Worm (Caenorhabditis elegans) whole organism, young adult: ENCODE results near the gene C51E3.6.
A peak's percentile ranks its signal among the peaks of the same experiment; 100 is the strongest.

ENCODE experiments used
- B0336.3 ChIP-seq: fragments of 200-800 bp; sonication (Bioruptor generic); IDR thresholded peaks from 2 replicates; pipeline ENCODE4 v1.3.6; 2022; ENCODE audit warnings: missing genetic modification characterization, missing compliant biosample characterization
- C06A6.2 ChIP-seq: fragments of 200-800 bp; sonication (Bioruptor generic); conservative IDR thresholded peaks from 2 replicates; pipeline ENCODE4 v1.3.6; 2022; ENCODE audit warnings: missing genetic modification characterization, missing compliant biosample characterization
- K12H6.12 ChIP-seq: fragments of 200-800 bp; sonication (Bioruptor generic); optimal IDR thresholded peaks from 2 replicates; lab custom pipeline; 2018; ENCODE audit warnings: mild to moderate bottlenecking, missing genetic modification characterization, missing compliant biosample characterization
- T07F8.4 ChIP-seq: sonication (generic microtip); optimal IDR thresholded peaks from 2 replicates; lab custom pipeline; 2016; ENCODE audit warnings: mild to moderate bottlenecking, missing genetic modification characterization, moderate library complexity, missing compliant biosample characterization
- Y67H2A.10 ChIP-seq: fragments of 200-800 bp; sonication (Bioruptor generic); conservative IDR thresholded peaks from 2 replicates; pipeline ENCODE4 v1.3.6; 2022; ENCODE audit warnings: missing genetic modification reagents, missing genetic modification characterization, missing compliant biosample characterization
- Y79H2A.3 ChIP-seq: fragments of 200-800 bp; sonication (Bioruptor generic); conservative IDR thresholded peaks from 2 replicates; pipeline ENCODE4 v1.3.6; 2022; ENCODE audit warnings: missing genetic modification reagents, missing genetic modification characterization, missing compliant biosample characterization
- ZK185.1 ChIP-seq: sonication (generic microtip); optimal IDR thresholded peaks from 2 replicates; lab custom pipeline; 2016; ENCODE audit warnings: mild to moderate bottlenecking, missing genetic modification characterization, missing compliant biosample characterization; ENCODE audit not compliant: poor library complexity, severe bottlenecking
- ama-1 ChIP-seq, 3 experiments: fragments of 150-350 bp in 1 of 3; sonication (generic microtip) in 2 of 3; optimal IDR thresholded peaks; 2 replicates each; lab custom pipeline; 2014 to 2018; ENCODE audit warnings: missing biosample characterization in 2 of 3, missing genetic modification characterization in 2 of 3, missing genetic modification reagents in 2 of 3
- atf-7 ChIP-seq: sonication (generic microtip); optimal IDR thresholded peaks from 2 replicates; lab custom pipeline; 2017; ENCODE audit warnings: mild to moderate bottlenecking, missing genetic modification characterization, missing compliant biosample characterization
- attf-3 ChIP-seq: fragments of 200-800 bp; sonication (Bioruptor generic); conservative IDR thresholded peaks from 2 replicates; pipeline ENCODE4 v1.3.6; 2022; ENCODE audit warnings: missing genetic modification reagents, missing genetic modification characterization, missing compliant biosample characterization
- attf-5 ChIP-seq: fragments of 200-800 bp; sonication (Bioruptor generic); optimal IDR thresholded peaks from 2 replicates; lab custom pipeline; 2018; ENCODE audit warnings: mild to moderate bottlenecking, missing genetic modification characterization, missing compliant biosample characterization
- bed-1 ChIP-seq: fragments of 200-800 bp; sonication (Bioruptor generic); IDR thresholded peaks from 2 replicates; pipeline ENCODE4 v1.3.6; 2022; ENCODE audit warnings: missing genetic modification reagents, missing genetic modification characterization, missing compliant biosample characterization
- cebp-1 ChIP-seq, 2 experiments: fragments of 200-800 bp in 1 of 2; sonication (Bioruptor generic) in 1 of 2; sonication (generic microtip) in 1 of 2; IDR thresholded peaks in 1 of 2; optimal IDR thresholded peaks in 1 of 2; 2 replicates each; pipeline versions ENCODE4 v1.3.6 to Lab custom; 2017 to 2022; ENCODE audit warnings: missing compliant biosample characterization in 2 of 2, missing genetic modification characterization in 2 of 2, mild to moderate bottlenecking in 1 of 2, missing genetic modification reagents in 1 of 2, moderate library complexity in 1 of 2
- ceh-100 ChIP-seq: fragments of 200-800 bp; sonication (Bioruptor generic); IDR thresholded peaks from 2 replicates; pipeline ENCODE4 v1.3.6; 2022; ENCODE audit warnings: missing genetic modification reagents, missing genetic modification characterization, missing compliant biosample characterization
- ceh-27 ChIP-seq: fragments of 200-800 bp; sonication (Bioruptor generic); optimal IDR thresholded peaks from 2 replicates; lab custom pipeline; 2018; ENCODE audit warnings: mild to moderate bottlenecking, missing genetic modification characterization, moderate library complexity, missing compliant biosample characterization
- chd-7 ChIP-seq: sonication (generic microtip); optimal IDR thresholded peaks from 2 replicates; lab custom pipeline; 2016; ENCODE audit warnings: mild to moderate bottlenecking, missing genetic modification characterization, moderate library complexity, missing compliant biosample characterization
- dox-1 ChIP-seq: fragments of 200-800 bp; sonication (Bioruptor generic); IDR thresholded peaks from 2 replicates; pipeline ENCODE4 v1.3.6; 2022; ENCODE audit warnings: missing genetic modification reagents, missing genetic modification characterization, missing compliant biosample characterization
- dpl-1 ChIP-seq: fragments of 150-350 bp; optimal IDR thresholded peaks from 2 replicates; lab custom pipeline; 2014; ENCODE audit warnings: missing biosample characterization, missing genetic modification reagents, missing genetic modification characterization
- egl-18 ChIP-seq: fragments of 200-800 bp; sonication (Bioruptor generic); IDR thresholded peaks from 2 replicates; pipeline ENCODE4 v1.3.6; 2022; ENCODE audit warnings: missing genetic modification reagents, missing genetic modification characterization, missing compliant biosample characterization
- egl-44 ChIP-seq: fragments of 200-800 bp; sonication (Bioruptor generic); IDR thresholded peaks from 2 replicates; pipeline ENCODE4 v1.3.6; 2022; ENCODE audit warnings: missing genetic modification reagents, missing genetic modification characterization, missing compliant biosample characterization
- hlh-12 ChIP-seq: sonication (generic microtip); optimal IDR thresholded peaks from 2 replicates; lab custom pipeline; 2016; ENCODE audit warnings: missing genetic modification characterization, missing compliant biosample characterization
- hmg-1.2 ChIP-seq: fragments of 200-800 bp; sonication (Bioruptor generic); IDR thresholded peaks from 2 replicates; pipeline ENCODE4 v1.3.6; 2022; ENCODE audit warnings: missing genetic modification reagents, missing genetic modification characterization, missing compliant biosample characterization
- hsf-1 ChIP-seq: fragments of 200-800 bp; sonication (Bioruptor generic); IDR thresholded peaks from 2 replicates; pipeline ENCODE4 v1.3.6; 2022; ENCODE audit warnings: missing genetic modification reagents, missing genetic modification characterization, missing compliant biosample characterization
- let-607 ChIP-seq, 2 experiments: fragments of 200-800 bp in 1 of 2; sonication (Bioruptor generic) in 1 of 2; sonication (generic microtip) in 1 of 2; optimal IDR thresholded peaks; 2 replicates each; lab custom pipeline; 2016 to 2018; ENCODE audit warnings: mild to moderate bottlenecking in 2 of 2, missing compliant biosample characterization in 2 of 2, missing genetic modification characterization in 2 of 2, moderate library complexity in 2 of 2, missing genotype in 1 of 2
- lin-40 ChIP-seq: sonication (generic microtip); optimal IDR thresholded peaks from 2 replicates; lab custom pipeline; 2016; ENCODE audit warnings: missing genetic modification characterization, mild to moderate bottlenecking, missing compliant biosample characterization, missing genotype, missing genetic modification reagents
- lsl-1 ChIP-seq: fragments of 200-800 bp; sonication (Bioruptor generic); optimal IDR thresholded peaks from 2 replicates; lab custom pipeline; 2018; ENCODE audit warnings: mild to moderate bottlenecking, missing genetic modification characterization, moderate library complexity, missing compliant biosample characterization
- madf-8 ChIP-seq: fragments of 200-800 bp; sonication (Bioruptor generic); conservative IDR thresholded peaks from 2 replicates; pipeline ENCODE4 v1.3.6; 2022; ENCODE audit warnings: missing genetic modification reagents, missing genetic modification characterization, missing compliant biosample characterization
- mcd-1 ChIP-seq: fragments of 200-800 bp; sonication (Bioruptor generic); IDR thresholded peaks from 2 replicates; pipeline ENCODE4 v1.3.6; 2022; ENCODE audit warnings: missing genetic modification reagents, missing genetic modification characterization, missing compliant biosample characterization
- nfyb-1 ChIP-seq: fragments of 200-800 bp; sonication (Bioruptor generic); IDR thresholded peaks from 2 replicates; pipeline ENCODE4 v1.3.6; 2022; ENCODE audit warnings: missing genetic modification reagents, missing genetic modification characterization, missing compliant biosample characterization
- nhr-80 ChIP-seq: sonication (generic microtip); optimal IDR thresholded peaks from 2 replicates; lab custom pipeline; 2016; ENCODE audit warnings: missing genetic modification characterization, missing compliant biosample characterization
- pbrm-1 ChIP-seq: fragments of 200-800 bp; sonication (Bioruptor generic); IDR thresholded peaks from 2 replicates; pipeline ENCODE4 v1.3.6; 2022; ENCODE audit warnings: missing genetic modification reagents, missing genetic modification characterization, missing compliant biosample characterization
- pha-4 ChIP-seq: fragments of 150-350 bp; sonication (generic microtip); optimal IDR thresholded peaks from 2 replicates; lab custom pipeline; 2014; ENCODE audit warnings: missing biosample characterization, missing genetic modification reagents, missing genetic modification characterization
- rcor-1 ChIP-seq: fragments of 200-800 bp; sonication (Bioruptor generic); IDR thresholded peaks from 2 replicates; pipeline ENCODE4 v1.3.6; 2022; ENCODE audit warnings: missing genetic modification reagents, missing genetic modification characterization, missing compliant biosample characterization
- snpc-1.1 ChIP-seq: sonication (generic microtip); optimal IDR thresholded peaks from 2 replicates; lab custom pipeline; 2017; ENCODE audit warnings: missing genetic modification characterization, mild to moderate bottlenecking, missing compliant biosample characterization, antibody characterized with exemption, moderate library complexity, missing genotype, missing genetic modification reagents; ENCODE audit not compliant: insufficient read depth
- snpc-1.3 ChIP-seq: sonication (generic microtip); optimal IDR thresholded peaks from 2 replicates; lab custom pipeline; 2017; ENCODE audit warnings: missing genetic modification characterization, mild to moderate bottlenecking, missing compliant biosample characterization, antibody characterized with exemption, moderate library complexity, missing genotype, missing genetic modification reagents; ENCODE audit not compliant: insufficient read depth
- snpc-4 ChIP-seq, 5 experiments: fragments of 150-350 bp in 1 of 5; sonication (generic microtip) in 4 of 5; optimal IDR thresholded peaks; 2 replicates each; lab custom pipeline; 2014 to 2018; ENCODE audit warnings: missing genetic modification characterization in 5 of 5, missing biosample characterization in 3 of 5, antibody characterized with exemption in 2 of 5, mild to moderate bottlenecking in 2 of 5, missing compliant biosample characterization in 2 of 5, missing genotype in 2 of 5, moderate library complexity in 2 of 5, missing genetic modification reagents in 1 of 5
- somi-1 ChIP-seq: fragments of 200-800 bp; sonication (Bioruptor generic); optimal IDR thresholded peaks from 2 replicates; lab custom pipeline; 2018; ENCODE audit warnings: mild to moderate bottlenecking, missing genetic modification characterization, missing compliant biosample characterization
- xnd-1 ChIP-seq: sonication (generic microtip); optimal IDR thresholded peaks from 2 replicates; lab custom pipeline; 2016; ENCODE audit warnings: missing genotype, missing genetic modification reagents, missing genetic modification characterization, missing compliant biosample characterization
- ztf-18 ChIP-seq: sonication (generic microtip); optimal IDR thresholded peaks from 2 replicates; lab custom pipeline; 2016; ENCODE audit warnings: missing genotype, mild to moderate bottlenecking, missing genetic modification characterization, missing compliant biosample characterization
- ztf-28 ChIP-seq: fragments of 200-800 bp; sonication (Bioruptor generic); IDR thresholded peaks from 2 replicates; pipeline ENCODE4 v1.3.6; 2022; ENCODE audit warnings: missing genetic modification reagents, missing genetic modification characterization, missing compliant biosample characterization
- ztf-3 ChIP-seq: fragments of 200-800 bp; sonication (Bioruptor generic); optimal IDR thresholded peaks from 2 replicates; lab custom pipeline; 2018; ENCODE audit warnings: mild to moderate bottlenecking, missing genetic modification characterization, missing compliant biosample characterization

The C51E3.6 gene

DNA sequence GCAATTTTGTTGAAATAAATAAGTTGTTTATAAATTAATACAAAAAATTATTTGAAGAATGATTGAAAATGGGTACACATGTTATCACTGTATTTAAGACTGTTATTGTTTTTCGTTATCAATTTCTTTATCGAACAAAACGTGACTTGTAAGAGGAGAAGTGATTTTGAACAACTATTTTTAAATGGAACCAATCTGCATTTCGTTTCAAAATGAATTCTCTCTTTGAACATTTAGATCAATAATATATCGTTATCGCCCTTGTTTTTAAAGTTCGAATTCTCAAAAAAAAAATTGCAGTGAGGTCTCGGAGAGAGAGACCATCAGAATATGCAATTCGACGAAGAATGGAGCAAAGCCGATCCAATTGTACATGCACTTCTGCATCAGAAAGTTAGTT is 13.0 kb upstream of the C51E3.6 start, which contains the start of gene cul-5 (continued):
- no peak for TF ChIP-seq snpc-1.3
- no peak for TF ChIP-seq B0336.3 (GFP tag; lab: Robert Waterston, UW)
- no peak for TF ChIP-seq bed-1
- no peak for TF ChIP-seq ama-1 (optimal IDR thresholded peaks at IDR 0.05; lab: Kevin White, UChicago)
- no peak for TF ChIP-seq ama-1 (GFP tag; optimal IDR thresholded peaks at IDR 0.05; lab: Kevin White, UChicago)
- no peak for TF ChIP-seq lsl-1 (GFP tag; lab: Kevin White, UChicago)
- no peak for TF ChIP-seq hsf-1 (GFP tag; lab: Robert Waterston, UW)
- TF ChIP-seq xnd-1 (tag; lab: Kevin White, UChicago): no peak

DNA sequence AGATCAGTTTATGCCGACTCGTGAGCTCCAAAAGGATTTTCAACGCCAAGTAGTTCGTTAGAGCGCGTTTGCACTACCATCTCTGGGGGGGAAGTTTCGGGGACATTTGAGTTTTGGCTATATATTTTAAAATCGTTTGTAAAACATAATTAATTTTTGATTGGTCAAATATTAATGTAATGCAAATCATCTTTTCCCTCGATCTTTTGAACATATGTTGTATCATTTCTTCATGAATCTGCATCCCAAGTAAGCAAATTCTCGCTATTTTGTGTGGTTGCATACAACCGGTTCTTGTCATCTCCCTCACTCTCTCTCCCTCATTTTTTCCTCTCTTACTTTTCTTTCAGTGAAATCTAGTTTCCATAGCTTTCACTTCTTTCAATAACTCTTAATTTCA is 11.9 kb upstream of the C51E3.6 start:
- no peak for TF ChIP-seq ztf-28 (GFP tag; lab: Robert Waterston, UW)
- TF ChIP-seq hmg-1.2 (GFP tag; lab: Robert Waterston, UW): peak; percentile 10; the same call in 1 of the 2 replicates
- TF ChIP-seq ceh-100 (GFP tag; lab: Robert Waterston, UW): peak; percentile 91
- peak; percentile 56 for TF ChIP-seq ceh-27 (GFP tag; lab: Kevin White, UChicago)
- no peak for TF ChIP-seq Y79H2A.3 (GFP tag; lab: Robert Waterston, UW)
- TF ChIP-seq nhr-80 (tag; lab: Kevin White, UChicago): peak; percentile 16
- TF ChIP-seq lin-40 (tag; lab: Kevin White, UChicago): peak; percentile 31
- TF ChIP-seq hlh-12: no peak
- TF ChIP-seq K12H6.12 (tag; lab: Kevin White, UChicago): peak; percentile 43
- no peak for TF ChIP-seq dpl-1 (GFP tag; lab: Kevin White, UChicago)
- TF ChIP-seq let-607 (tag; optimal IDR thresholded peaks at IDR 0.05; lab: Kevin White, UChicago): peak in 1 of 2 experiments; percentile 6
- TF ChIP-seq snpc-4 (GFP tag; optimal IDR thresholded peaks at IDR 0.05; lab: Kevin White, UChicago): no peak
- peak in 2 of 4 experiments; percentile 14 to 23 for TF ChIP-seq snpc-4 (tag; optimal IDR thresholded peaks at IDR 0.05; lab: Kevin White, UChicago)
- no peak for TF ChIP-seq pha-4 (tag; lab: Kevin White, UChicago)
- TF ChIP-seq snpc-1.1 (tag; lab: Kevin White, UChicago): no peak
- peak; percentile 58; the same call in 1 of the 2 replicates for TF ChIP-seq dox-1 (GFP tag; lab: Robert Waterston, UW)
- no peak for TF ChIP-seq cebp-1 (GFP tag; IDR thresholded peaks at IDR 0.05; lab: Robert Waterston, UW)
- peak; percentile 32 for TF ChIP-seq cebp-1 (tag; optimal IDR thresholded peaks at IDR 0.05; lab: Kevin White, UChicago)
- peak; percentile 91 for TF ChIP-seq mcd-1
- 0 out of 2 replicates have a peak, but pooled peaks have one; percentile 18 for TF ChIP-seq attf-3 (GFP tag; lab: Robert Waterston, UW)
- peak; percentile 44 for TF ChIP-seq attf-5
- peak; percentile 30 for TF ChIP-seq ztf-18
- no peak for TF ChIP-seq C06A6.2 (GFP tag; lab: Robert Waterston, UW)
- TF ChIP-seq ZK185.1: peak; percentile 2
- TF ChIP-seq chd-7 (tag; lab: Kevin White, UChicago): no peak
- no peak for TF ChIP-seq Y67H2A.10 (GFP tag; lab: Robert Waterston, UW)
- no peak for TF ChIP-seq ztf-3 (GFP tag; lab: Kevin White, UChicago)
- no peak for TF ChIP-seq T07F8.4 (tag; lab: Kevin White, UChicago)

DNA sequence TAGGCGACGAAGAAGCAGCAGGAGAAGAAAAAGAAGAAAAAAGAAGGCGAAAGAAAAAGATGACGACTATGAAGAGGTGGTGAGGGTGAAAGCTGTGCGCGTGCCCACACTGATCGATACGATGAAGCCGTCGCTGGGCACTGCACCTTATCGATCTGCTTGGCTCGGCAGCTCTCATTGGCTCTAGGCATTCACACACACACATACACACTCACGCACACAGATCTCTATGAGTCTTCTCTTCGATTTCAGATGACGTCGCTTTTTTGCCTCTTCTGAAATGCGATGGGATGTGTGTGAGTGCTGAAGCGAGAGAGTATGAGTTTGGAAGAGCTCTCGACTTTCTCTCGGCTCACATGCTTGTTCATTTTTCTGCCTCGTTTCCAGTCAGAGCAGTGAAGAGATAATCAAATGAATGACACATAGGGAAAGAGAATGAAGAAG is 8.4 kb upstream of the C51E3.6 start:
- peak; percentile 69 for TF ChIP-seq somi-1 (GFP tag; lab: Kevin White, UChicago)
- peak; percentile 63 for TF ChIP-seq lin-40 (tag; lab: Kevin White, UChicago)
- TF ChIP-seq nfyb-1 (GFP tag; lab: Robert Waterston, UW): peak; percentile 85
- no peak for TF ChIP-seq madf-8 (GFP tag; lab: Robert Waterston, UW)
- TF ChIP-seq ceh-27 (GFP tag; lab: Kevin White, UChicago): peak; percentile 58
- peak; percentile 83 for TF ChIP-seq K12H6.12 (tag; lab: Kevin White, UChicago)
- no peak for TF ChIP-seq snpc-4 (GFP tag; optimal IDR thresholded peaks at IDR 0.05; lab: Kevin White, UChicago)
- TF ChIP-seq snpc-4 (tag; optimal IDR thresholded peaks at IDR 0.05; lab: Kevin White, UChicago): peak in 1 of 4 experiments; percentile 5
- TF ChIP-seq chd-7 (tag; lab: Kevin White, UChicago): peak; percentile 57
- TF ChIP-seq atf-7: peak; percentile 85
- peak; percentile 29 for TF ChIP-seq ZK185.1
- peak; percentile 61 for TF ChIP-seq mcd-1
- 0 out of 2 replicates have a peak, but pooled peaks have one; percentile 51 for TF ChIP-seq dox-1 (GFP tag; lab: Robert Waterston, UW)
- 0 out of 2 replicates have a peak, but pooled peaks have one; percentile 17 for TF ChIP-seq B0336.3 (GFP tag; lab: Robert Waterston, UW)
- no peak for TF ChIP-seq ztf-18
- 0 out of 2 replicates have a peak, but pooled peaks have one; percentile 24 for TF ChIP-seq egl-18 (GFP tag; lab: Robert Waterston, UW)
- peak; percentile 45; the same call in 1 of the 2 replicates for TF ChIP-seq pbrm-1 (GFP tag; lab: Robert Waterston, UW)
- no peak for TF ChIP-seq egl-44
- TF ChIP-seq rcor-1 (GFP tag; lab: Robert Waterston, UW): peak; percentile 63; the same call in 1 of the 2 replicates
